Worm (Caenorhabditis elegans): ENCODE measurements around the gene kqt-2.

The kqt-2 gene

DNA sequence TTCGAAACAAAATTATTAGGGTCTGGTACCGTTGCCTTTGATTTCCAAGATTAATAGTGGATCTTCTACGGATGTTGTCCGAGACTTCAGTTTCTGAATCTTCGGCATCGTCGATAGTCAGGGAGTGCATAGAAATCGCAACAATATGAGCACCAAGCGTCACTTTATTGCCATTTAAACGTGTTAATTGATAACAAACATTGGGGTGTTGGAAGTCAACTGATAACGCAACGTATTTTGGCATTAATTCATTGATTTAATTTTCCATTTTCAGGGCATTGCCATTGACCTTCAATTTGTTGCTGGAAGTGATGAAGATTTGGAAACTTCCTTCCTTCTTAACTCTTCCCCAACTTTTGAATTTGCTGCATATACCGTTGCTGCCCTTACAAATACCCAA, at the start of gene kqt-2:
Gene kqt-2 (minus strand): TSS at position 244 of the 400 bp plus-strand sequence.
- TF ChIP-seq nhr-28 (tag; optimal IDR thresholded peaks at IDR 0.05) (no peak), zag-1 (tag; optimal IDR thresholded peaks at IDR 0.05) (no peak), elt-2 (tag; optimal IDR thresholded peaks at IDR 0.05) (peak; percentile 62)

DNA sequence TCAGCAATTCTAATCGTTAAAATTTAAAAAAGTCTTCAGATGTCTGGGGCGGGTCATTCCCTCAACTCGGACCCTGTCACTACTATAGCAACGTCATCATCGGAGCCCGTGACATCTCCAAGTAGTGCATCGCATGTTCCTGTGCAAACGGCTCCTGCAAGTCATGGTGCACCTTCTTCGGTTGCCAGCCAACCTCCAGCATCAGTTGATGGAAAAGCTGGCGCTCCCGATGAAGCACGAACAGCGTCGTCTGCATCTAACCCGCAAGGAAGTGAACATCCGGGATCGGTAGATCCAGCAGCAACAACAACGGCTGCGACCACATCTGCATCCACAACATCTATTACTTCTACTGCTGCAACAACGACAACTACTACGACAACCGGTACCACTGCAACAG, 48.4 kb upstream of the kqt-2 start, which contains the start of gene R09F10.3:
Gene R09F10.3 (plus strand): TSS at position 40 of the 400 bp plus-strand sequence.
- no peak for TF ChIP-seq mdl-1 (tag; optimal IDR thresholded peaks at IDR 0.05)
- TF ChIP-seq ces-1 (GFP tag; optimal IDR thresholded peaks at IDR 0.05), result no peak
- TF ChIP-seq aly-2 (tag; optimal IDR thresholded peaks at IDR 0.05), result no peak
- TF ChIP-seq C04F5.9 (tag; optimal IDR thresholded peaks at IDR 0.05), result no peak
- no peak for TF ChIP-seq C34B4.2 (tag; optimal IDR thresholded peaks at IDR 0.05)
- TF ChIP-seq dpl-1 (GFP tag; optimal IDR thresholded peaks at IDR 0.05), result no peak
- no peak for TF ChIP-seq unc-30 (tag; optimal IDR thresholded peaks at IDR 0.05)
- TF ChIP-seq unc-86 (tag; optimal IDR thresholded peaks at IDR 0.05), result no peak
- no peak for TF ChIP-seq pqm-1 (tag; optimal IDR thresholded peaks at IDR 0.05)
- no peak for TF ChIP-seq fos-1 (tag; optimal IDR thresholded peaks at IDR 0.05)
- no peak for TF ChIP-seq fkh-4 (tag; optimal IDR thresholded peaks at IDR 0.05; ENCODE audit: borderline replicate concordance)
- TF ChIP-seq mab-9 (GFP tag; IDR thresholded peaks at IDR 0.05), result no peak
- no peak for TF ChIP-seq sup-37 (GFP tag; optimal IDR thresholded peaks at IDR 0.05)
- TF ChIP-seq hpl-2 (GFP tag; optimal IDR thresholded peaks at IDR 0.05), result no peak
- no peak for TF ChIP-seq ceh-8 (GFP tag; optimal IDR thresholded peaks at IDR 0.05)
- TF ChIP-seq ceh-82 (tag; optimal IDR thresholded peaks at IDR 0.05), result no peak
- no peak for TF ChIP-seq hlh-17 (GFP tag; optimal IDR thresholded peaks at IDR 0.05; ENCODE audit: borderline replicate concordance)
- TF ChIP-seq lsy-2 (tag; optimal IDR thresholded peaks at IDR 0.05), result no peak

DNA sequence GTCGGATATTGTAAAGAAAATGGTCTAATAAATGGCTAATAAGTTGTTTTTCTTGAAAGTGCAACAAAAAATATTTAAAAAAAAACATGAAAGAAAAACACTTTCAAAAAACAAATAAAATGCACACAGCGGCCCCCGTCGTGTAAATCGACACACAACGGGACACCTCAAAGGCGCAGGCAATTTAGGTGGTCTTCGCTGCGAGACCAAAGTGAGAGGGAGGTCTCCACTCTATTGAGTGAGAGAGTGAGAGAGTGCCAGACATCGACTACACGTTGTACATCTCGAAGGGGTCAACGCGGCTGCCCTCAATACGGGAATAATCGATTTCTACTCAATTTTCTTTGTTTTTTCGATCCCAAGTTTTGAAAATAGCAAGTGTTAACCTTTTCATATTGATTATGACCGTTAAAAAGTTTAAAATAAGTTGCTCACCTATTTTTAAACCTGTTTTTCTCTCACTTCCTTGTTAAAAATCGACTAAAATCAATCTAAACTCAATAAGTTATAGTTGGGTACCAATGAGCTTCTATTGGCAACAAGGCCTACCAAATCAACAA, 40.7 kb upstream of the kqt-2 start, which contains the start of gene sec-16A.2:
Gene sec-16A.2 (plus strand): TSS at position 510 of the 560 bp plus-strand sequence.
- TF ChIP-seq ceh-88 (GFP tag; IDR thresholded peaks at IDR 0.05) (no peak), snu-23 (GFP tag; optimal IDR thresholded peaks at IDR 0.05) (peak; percentile 73), unc-130 (tag; optimal IDR thresholded peaks at IDR 0.05) (peak; percentile 7), lir-3 (tag; optimal IDR thresholded peaks at IDR 0.05; ENCODE audit: poor library complexity) (no peak), egl-13 (tag; optimal IDR thresholded peaks at IDR 0.05) (no peak), mdl-1 (tag; optimal IDR thresholded peaks at IDR 0.05) (peak in 1 of 2 experiments; percentile 78), lin-13 (GFP tag; optimal IDR thresholded peaks at IDR 0.05) (peak; percentile 61), fkh-10 (GFP tag; optimal IDR thresholded peaks at IDR 0.05) (no peak), nhr-47 (tag; optimal IDR thresholded peaks at IDR 0.05) (peak; percentile 57), aha-1 (tag; optimal IDR thresholded peaks at IDR 0.05) (no peak), nhr-11 (tag; optimal IDR thresholded peaks at IDR 0.05) (no peak), nhr-84 (tag; optimal IDR thresholded peaks at IDR 0.05) (no peak), pqm-1 (tag; optimal IDR thresholded peaks at IDR 0.05) (no peak), egl-27 (tag; optimal IDR thresholded peaks at IDR 0.05) (no peak), ceh-63 (GFP tag; optimal IDR thresholded peaks at IDR 0.05) (no peak), nhr-12 (tag; optimal IDR thresholded peaks at IDR 0.05) (no peak), C16A3.4 (tag; optimal IDR thresholded peaks at IDR 0.05) (peak; percentile 55), tbx-2 (tag; optimal IDR thresholded peaks at IDR 0.05) (peak; percentile 62), lin-15B (tag; optimal IDR thresholded peaks at IDR 0.05) (peak; percentile 48), nhr-76 (tag; optimal IDR thresholded peaks at IDR 0.05) (no peak), ets-5 (GFP tag; IDR thresholded peaks at IDR 0.05) (no peak), ceh-82 (tag; optimal IDR thresholded peaks at IDR 0.05) (peak; percentile 42 to 67 (median 49)), unc-62 (GFP tag; optimal IDR thresholded peaks at IDR 0.05) (no peak), lin-35 (GFP tag; optimal IDR thresholded peaks at IDR 0.05) (peak; percentile 52 to 75), unc-30 (tag; optimal IDR thresholded peaks at IDR 0.05) (no peak), alr-1 (tag; optimal IDR thresholded peaks at IDR 0.05; ENCODE audit: borderline replicate concordance) (no peak), efl-1 (optimal IDR thresholded peaks at IDR 0.05) (peak; percentile 42 to 71), efl-1 (GFP tag; optimal IDR thresholded peaks at IDR 0.05 in 1 of 2) (peak in 1 of 2 experiments; percentile 19), dpl-1 (GFP tag; optimal IDR thresholded peaks at IDR 0.05) (peak in 2 of 3 experiments; percentile 48 to 51), nhr-20 (tag; optimal IDR thresholded peaks at IDR 0.05) (peak; percentile 68), fkh-4 (tag; optimal IDR thresholded peaks at IDR 0.05; ENCODE audit: borderline replicate concordance) (no peak), grh-1 (GFP tag; IDR thresholded peaks at IDR 0.05) (no peak), snpc-4 (tag; optimal IDR thresholded peaks at IDR 0.05) (no peak), C04F5.9 (tag; optimal IDR thresholded peaks at IDR 0.05) (no peak), tlp-1 (tag; optimal IDR thresholded peaks at IDR 0.05) (no peak)

All from whole organism, L1 larva.